Fruit fly (Drosophila melanogaster): ENCODE results near the gene RasGAP1.
"Not testable (repeated sequence)": the region's sequence is repeated elsewhere in the genome, so short reads cannot be mapped to it uniquely, and the experiment has no call there.

RasGAP1 gene

dm6 chr3L:9813345-9813897, 41.7 kb downstream of the RasGAP1 start, which contains the start of gene CG43897 (continued):
- no peak for TF ChIP-seq sc (optimal IDR thresholded peaks at IDR 0.05)
- no peak for TF ChIP-seq sc (GFP tag; optimal IDR thresholded peaks at IDR 0.05)
- no peak for TF ChIP-seq D (optimal IDR thresholded peaks at IDR 0.05)
- no peak for TF ChIP-seq D (GFP tag; optimal IDR thresholded peaks at IDR 0.05)

dm6 chr3L:9804125-9804524, 51.0 kb downstream of the RasGAP1 start, which contains the start of gene Ilp4:
Gene Ilp4, minus strand, starts transcription at chr3L:9804263.
- no peak for TF ChIP-seq sqz (GFP tag; optimal IDR thresholded peaks at IDR 0.05)
- peak; percentile 49 for TF ChIP-seq zen (tag; optimal IDR thresholded peaks at IDR 0.05)
- TF ChIP-seq tll (GFP tag; optimal IDR thresholded peaks at IDR 0.05), result peak in 1 of 2 experiments; percentile 96

- TF ChIP-seq repo (GFP tag; optimal IDR thresholded peaks at IDR 0.05), result no peak
- TF ChIP-seq Six4 (GFP tag; optimal IDR thresholded peaks at IDR 0.05), result no peak
- TF ChIP-seq CG1529 (GFP tag; optimal IDR thresholded peaks at IDR 0.05), result no peak
- TF ChIP-seq Hey (tag; optimal IDR thresholded peaks at IDR 0.05), result no peak
- no peak for TF ChIP-seq Mrtf (GFP tag; IDR thresholded peaks at IDR 0.05)
- peak; percentile 51 for TF ChIP-seq CG8478 (optimal IDR thresholded peaks at IDR 0.05)
- TF ChIP-seq NFAT (GFP tag; IDR thresholded peaks at IDR 0.05), result no peak
- TF ChIP-seq ara (GFP tag; IDR thresholded peaks at IDR 0.05), result no peak
- TF ChIP-seq Ets65A (GFP tag), result peak; percentile 52
These were observed 53.1 kb downstream of the RasGAP1 start, which contains the start of gene Ilp3 for dm6 chr3L:9802020-9802419. Gene Ilp3, minus strand, starts transcription at chr3L:9802120.

DNA sequence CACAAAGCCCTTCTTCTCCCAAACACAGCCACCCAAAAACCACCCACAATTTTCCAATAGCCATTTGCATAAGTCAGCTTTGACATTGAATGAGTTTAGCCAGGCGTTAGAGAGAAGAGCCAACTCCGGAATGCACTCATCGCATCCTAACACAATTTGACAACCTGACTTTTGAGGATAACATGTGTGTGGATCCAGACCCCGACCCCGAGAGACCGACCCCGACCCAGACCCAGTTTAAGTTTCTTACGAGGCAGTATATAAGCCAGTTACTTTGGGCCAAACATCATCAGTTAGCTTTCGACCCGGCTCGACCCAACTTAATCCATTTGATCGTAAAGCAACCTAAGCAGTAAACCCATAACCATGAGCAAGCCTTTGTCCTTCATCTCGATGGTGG, 55.7 kb downstream of the RasGAP1 start, which contains the start of gene Ilp2:
TSS of gene Ilp2 (plus strand) at position 301 of the 400 bp plus-strand sequence.
- TF ChIP-seq CG9609 (GFP tag; optimal IDR thresholded peaks at IDR 0.05) (no peak), danr (GFP tag; IDR thresholded peaks at IDR 0.05) (no peak), slou (GFP tag; optimal IDR thresholded peaks at IDR 0.05) (no peak)

DNA sequence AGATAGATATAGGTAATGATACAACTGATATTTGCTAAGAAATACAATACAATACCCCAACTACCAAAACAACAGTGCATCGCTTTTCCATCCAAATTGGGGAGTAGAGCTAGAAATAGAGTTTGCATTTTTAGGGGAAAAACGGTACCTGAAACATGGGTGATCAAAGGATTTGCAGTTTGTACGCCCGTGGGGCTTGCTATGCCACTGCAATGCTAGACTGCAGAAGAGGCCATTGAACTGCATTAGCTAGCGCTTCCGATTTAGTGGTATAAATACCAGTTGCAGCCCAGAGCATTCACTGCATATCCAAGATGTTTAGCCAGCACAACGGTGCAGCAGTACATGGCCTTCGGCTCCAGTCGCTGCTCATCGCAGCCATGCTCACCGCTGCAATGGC, 57.0 kb downstream of the RasGAP1 start, which contains the start of gene Ilp1:
TSS of gene Ilp1 (plus strand) at position 301 of the 400 bp plus-strand sequence.
- TF ChIP-seq CG1602 (GFP tag; optimal IDR thresholded peaks at IDR 0.05); CG9215 (GFP tag; IDR thresholded peaks at IDR 0.05); CG7987 (GFP tag; optimal IDR thresholded peaks at IDR 0.05): not testable (repeated sequence)

dm6 chr3L:9797587-9797986, 57.5 kb downstream of the RasGAP1 start, which contains the start of gene Zasp67:
Gene Zasp67, minus strand, starts transcription at chr3L:9797687.
- TF ChIP-seq sqz (GFP tag; optimal IDR thresholded peaks at IDR 0.05), result no peak
- no peak for TF ChIP-seq CG13287 (GFP tag; IDR thresholded peaks at IDR 0.05; ENCODE audit: partially characterized antibody)
- no peak for TF ChIP-seq Dek (tag; optimal IDR thresholded peaks at IDR 0.05)
- no peak for TF ChIP-seq CG1602 (GFP tag; optimal IDR thresholded peaks at IDR 0.05)
- no peak for TF ChIP-seq CG2678 (tag; optimal IDR thresholded peaks at IDR 0.05)
- TF ChIP-seq Myb (GFP tag; optimal IDR thresholded peaks at IDR 0.05), result no peak
- TF ChIP-seq CG3726 (GFP tag; IDR thresholded peaks at IDR 0.05), result no peak
- TF ChIP-seq ttk (GFP tag; IDR thresholded peaks at IDR 0.05), result no peak
- TF ChIP-seq mam (GFP tag; optimal IDR thresholded peaks at IDR 0.05), result no peak
- TF ChIP-seq exex (tag; optimal IDR thresholded peaks at IDR 0.05), result no peak
- TF ChIP-seq CG18262 (tag; optimal IDR thresholded peaks at IDR 0.05), result no peak
- TF ChIP-seq dpn (GFP tag; optimal IDR thresholded peaks at IDR 0.05), result no peak
- TF ChIP-seq Xrp1 (GFP tag; IDR thresholded peaks at IDR 0.05), result no peak
- no peak for TF ChIP-seq Eip74EF (GFP tag; optimal IDR thresholded peaks at IDR 0.05)
- no peak for TF ChIP-seq bigmax (GFP tag; optimal IDR thresholded peaks at IDR 0.05)
- TF ChIP-seq odd (GFP tag; optimal IDR thresholded peaks at IDR 0.05), result no peak
- no peak for TF ChIP-seq Mad (GFP tag; optimal IDR thresholded peaks at IDR 0.05)
- TF ChIP-seq corto (GFP tag; optimal IDR thresholded peaks at IDR 0.05), result no peak
- no peak for TF ChIP-seq pb (GFP tag; optimal IDR thresholded peaks at IDR 0.05)

All from whole organism, embryonic.